Worm (Caenorhabditis elegans): Measurements from ENCODE around the gene aakb-1.

The aakb-1 gene

DNA sequence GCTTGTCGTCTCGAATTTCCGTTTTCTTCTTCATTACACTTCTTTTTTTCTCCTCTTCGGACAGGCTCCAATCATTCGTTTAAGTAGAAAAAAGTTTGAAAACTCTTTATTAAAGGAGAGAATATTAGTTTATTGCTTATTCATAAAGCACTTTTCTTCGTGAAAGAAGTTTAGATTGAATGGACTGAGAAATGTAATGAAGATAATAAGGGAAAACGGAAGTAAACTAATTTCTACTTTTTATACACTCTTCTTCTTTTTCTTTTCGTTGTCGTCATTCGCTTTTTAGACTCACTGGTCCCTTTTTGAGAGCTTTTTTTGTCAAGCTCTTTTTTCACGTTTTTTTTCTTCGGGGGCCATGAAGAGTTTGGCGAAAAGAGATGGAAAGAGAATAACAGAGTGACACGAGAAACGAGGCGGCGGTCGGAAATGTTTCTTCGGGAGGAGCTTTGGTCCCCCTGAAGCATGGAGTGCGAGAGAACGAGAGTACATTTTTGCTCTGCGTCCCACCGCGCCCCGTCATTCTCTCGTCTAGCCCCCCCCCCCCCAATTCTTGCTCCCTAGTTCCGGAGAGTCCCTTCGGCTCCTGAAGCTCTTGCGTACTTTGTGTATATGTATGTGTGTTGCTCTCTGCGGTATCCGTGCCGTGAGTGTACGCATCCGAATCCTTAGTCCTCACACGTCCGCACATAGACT lies 16.3 kb upstream of the aakb-1 start (continued):
- TF ChIP-seq dpl-1 (GFP tag; optimal IDR thresholded peaks at IDR 0.05): no peak
- no peak for TF ChIP-seq F33H1.4 (GFP tag; IDR thresholded peaks at IDR 0.05)
- no peak for TF ChIP-seq nfyb-1 (GFP tag; IDR thresholded peaks at IDR 0.05)
- no peak for TF ChIP-seq B0019.2 (GFP tag; conservative IDR thresholded peaks at IDR 0.05)
- TF ChIP-seq him-1 (tag; optimal IDR thresholded peaks at IDR 0.05): no peak
- TF ChIP-seq B0261.1 (tag; optimal IDR thresholded peaks at IDR 0.05): no peak
- no peak for TF ChIP-seq ZK185.1 (tag; optimal IDR thresholded peaks at IDR 0.05; ENCODE audit: poor library complexity, severe bottlenecking)
- no peak for TF ChIP-seq unc-130 (GFP tag; optimal IDR thresholded peaks at IDR 0.05)
- no peak for TF ChIP-seq rpc-1 (optimal IDR thresholded peaks at IDR 0.05)
- TF ChIP-seq rpc-1 (tag; optimal IDR thresholded peaks at IDR 0.05): no peak
- no peak for TF ChIP-seq pbrm-1 (GFP tag; IDR thresholded peaks at IDR 0.05)
- no peak for TF ChIP-seq ztf-26 (tag; optimal IDR thresholded peaks at IDR 0.05)
- TF ChIP-seq C17E4.6 (GFP tag; IDR thresholded peaks at IDR 0.05): no peak
- TF ChIP-seq repo-1 (tag; optimal IDR thresholded peaks at IDR 0.05): no peak
- no peak for TF ChIP-seq die-1 (tag; optimal IDR thresholded peaks at IDR 0.05)
- no peak for TF ChIP-seq nfya-1 (tag; optimal IDR thresholded peaks at IDR 0.05; ENCODE audit: borderline replicate concordance, insufficient read depth)
- TF ChIP-seq akir-1 (GFP tag; optimal IDR thresholded peaks at IDR 0.05): no peak
- no peak for TF ChIP-seq C06A6.2 (GFP tag; conservative IDR thresholded peaks at IDR 0.05)
- TF ChIP-seq lag-1 (GFP tag; IDR thresholded peaks at IDR 0.05): no peak
- TF ChIP-seq hsf-1 (GFP tag; IDR thresholded peaks at IDR 0.05): no peak
- no peak for TF ChIP-seq pha-4 (tag; optimal IDR thresholded peaks at IDR 0.05)
- no peak for TF ChIP-seq F55B11.4 (tag; optimal IDR thresholded peaks at IDR 0.05; ENCODE audit: borderline replicate concordance, insufficient read depth)
- TF ChIP-seq somi-1 (GFP tag; optimal IDR thresholded peaks at IDR 0.05): peak; percentile 33
- no peak for TF ChIP-seq ceh-79 (tag; optimal IDR thresholded peaks at IDR 0.05)
- no peak for TF ChIP-seq ekl-4 (GFP tag; IDR thresholded peaks at IDR 0.05)
- no peak for TF ChIP-seq ztf-28 (GFP tag; IDR thresholded peaks at IDR 0.05)
- peak; percentile 49 for TF ChIP-seq chd-7 (tag; optimal IDR thresholded peaks at IDR 0.05)
- TF ChIP-seq egrh-3 (GFP tag; IDR thresholded peaks at IDR 0.05): peak; percentile 68; the same call in 1 of the 2 replicates
- no peak for TF ChIP-seq lin-26 (GFP tag; IDR thresholded peaks at IDR 0.05)
- TF ChIP-seq let-526 (GFP tag; IDR thresholded peaks at IDR 0.05): no peak
- TF ChIP-seq cebp-2 (GFP tag; IDR thresholded peaks at IDR 0.05): no peak
- no peak for TF ChIP-seq hrde-1 (tag; optimal IDR thresholded peaks at IDR 0.05; ENCODE audit: borderline replicate concordance)
- no peak for TF ChIP-seq lsy-27 (tag; optimal IDR thresholded peaks at IDR 0.05; ENCODE audit: borderline replicate concordance, insufficient read depth)
- TF ChIP-seq nhr-90 (tag; optimal IDR thresholded peaks at IDR 0.05): no peak
- peak; percentile 40 for TF ChIP-seq hmg-1.2 (GFP tag; IDR thresholded peaks at IDR 0.05)
- no peak for TF ChIP-seq tlf-1 (GFP tag; optimal IDR thresholded peaks at IDR 0.05)
- TF ChIP-seq lin-54 (GFP tag; optimal IDR thresholded peaks at IDR 0.05): no peak
- no peak for TF ChIP-seq nfya-2 (GFP tag; IDR thresholded peaks at IDR 0.05)
- TF ChIP-seq aptf-3 (GFP tag; IDR thresholded peaks at IDR 0.05): no peak
- TF ChIP-seq ztf-6 (GFP tag; IDR thresholded peaks at IDR 0.05): 0 out of 2 replicates have a peak, but pooled peaks have one; percentile 24

DNA sequence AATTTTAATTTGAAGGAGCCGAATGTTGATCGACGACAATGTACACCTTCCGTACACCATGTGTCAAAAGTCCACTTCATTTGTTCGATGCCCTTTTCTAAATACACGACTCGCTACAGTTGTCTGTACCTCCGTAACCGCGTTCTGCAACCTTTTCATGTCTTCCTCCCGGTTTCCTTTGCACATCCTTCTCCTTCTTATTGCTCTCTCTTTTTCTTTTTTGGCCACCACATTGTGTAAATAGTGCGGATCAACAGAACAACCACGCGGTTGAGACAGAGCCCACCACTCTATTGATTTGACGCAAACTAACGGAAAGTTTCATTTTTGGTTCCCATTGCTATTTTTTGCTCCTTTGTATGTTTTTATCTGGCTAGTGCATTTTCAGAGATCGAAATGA lies 12.2 kb upstream of the aakb-1 start:
- no peak for TF ChIP-seq Y67H2A.10 (GFP tag; conservative IDR thresholded peaks at IDR 0.05)
- no peak for TF ChIP-seq nhr-27 (tag; optimal IDR thresholded peaks at IDR 0.05)
- no peak for TF ChIP-seq nhr-120 (GFP tag; IDR thresholded peaks at IDR 0.05)
- no peak for TF ChIP-seq zfh-2 (GFP tag; conservative IDR thresholded peaks at IDR 0.05)
- TF ChIP-seq lsl-1 (GFP tag; optimal IDR thresholded peaks at IDR 0.05): no peak
- no peak for TF ChIP-seq F10E7.11 (tag; optimal IDR thresholded peaks at IDR 0.05)
- no peak for TF ChIP-seq mcd-1 (GFP tag; IDR thresholded peaks at IDR 0.05)
- TF ChIP-seq ztf-18 (tag; optimal IDR thresholded peaks at IDR 0.05): no peak
- TF ChIP-seq die-1 (tag; optimal IDR thresholded peaks at IDR 0.05): no peak
- no peak for TF ChIP-seq F57C9.4 (tag; optimal IDR thresholded peaks at IDR 0.05)
- TF ChIP-seq T26A5.8 (tag; optimal IDR thresholded peaks at IDR 0.05): no peak
- no peak for TF ChIP-seq gei-17 (GFP tag; optimal IDR thresholded peaks at IDR 0.05)
